Worm (Caenorhabditis elegans): Measurements from ENCODE around the gene F38B2.4.

DNA sequence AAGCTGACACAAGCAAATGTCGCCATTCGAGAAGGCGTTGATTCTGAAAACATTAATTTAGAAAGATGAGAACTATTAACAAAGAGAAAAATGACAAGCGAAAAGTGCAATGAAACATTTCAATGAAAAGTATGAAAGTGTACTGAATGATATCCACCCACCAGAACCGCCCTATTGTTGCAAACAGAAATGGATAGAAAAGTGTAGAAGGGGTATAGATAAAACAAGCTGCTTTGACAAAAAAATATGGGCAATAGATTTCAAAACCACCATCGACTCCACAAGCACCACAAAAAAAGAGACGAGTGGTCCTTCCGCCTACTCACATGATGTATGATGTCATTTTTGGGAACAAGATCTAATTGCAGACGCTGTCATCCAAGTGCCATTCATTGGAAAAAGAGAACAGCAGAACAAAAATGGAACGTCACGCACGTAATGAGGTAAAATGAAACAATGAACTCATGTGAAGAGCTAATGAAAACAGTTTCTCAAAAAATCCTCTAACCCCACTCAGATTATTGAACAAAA, 46.9 kb downstream of the F38B2.4 start, which contains the start of gene C34F6.10:
- no peak for TF ChIP-seq fos-1 (tag; optimal IDR thresholded peaks at IDR 0.05)
- TF ChIP-seq ceh-82 (tag; optimal IDR thresholded peaks at IDR 0.05), result no peak
- TF ChIP-seq aha-1 (tag; optimal IDR thresholded peaks at IDR 0.05), result no peak
- no peak for TF ChIP-seq ceh-88 (GFP tag; IDR thresholded peaks at IDR 0.05)
- no peak for TF ChIP-seq snpc-4 (tag; optimal IDR thresholded peaks at IDR 0.05)
- no peak for TF ChIP-seq nhr-84 (tag; optimal IDR thresholded peaks at IDR 0.05)
- no peak for TF ChIP-seq ztf-4 (tag; optimal IDR thresholded peaks at IDR 0.05)
- TF ChIP-seq zag-1 (tag; optimal IDR thresholded peaks at IDR 0.05), result no peak
- TF ChIP-seq dsc-1 (tag; optimal IDR thresholded peaks at IDR 0.05), result no peak

All from whole organism, L1 larva.